Worm (Caenorhabditis elegans) whole organism, L2 larva: Measurements from ENCODE around the gene ceh-27.

Experiments used
- C34F6.9 ChIP-seq: fragments of 150-350 bp; optimal IDR thresholded peaks from 2 replicates; lab custom pipeline; 2014; ENCODE audit warnings: missing biosample characterization, missing genetic modification characterization
- Y55F3AM.14 ChIP-seq: fragments of 200-800 bp; sonication (Bioruptor generic); optimal IDR thresholded peaks from 2 replicates; lab custom pipeline; 2018; ENCODE audit warnings: mild to moderate bottlenecking, missing genetic modification characterization, missing compliant biosample characterization
- alr-1 ChIP-seq: fragments of 150-350 bp; optimal IDR thresholded peaks from 2 replicates; lab custom pipeline; 2014; ENCODE audit warnings: missing biosample characterization, missing genetic modification characterization
- ama-1 ChIP-seq: fragments of 150-350 bp; optimal IDR thresholded peaks from 2 replicates; lab custom pipeline; 2018; ENCODE audit warnings: inconsistent platforms
- blmp-1 ChIP-seq: sonication (generic microtip); optimal IDR thresholded peaks from 2 replicates; lab custom pipeline; 2017; ENCODE audit warnings: missing genetic modification characterization, mild to moderate bottlenecking, missing compliant biosample characterization, antibody characterized with exemption, moderate library complexity; ENCODE audit not compliant: insufficient read depth
- ceh-16 ChIP-seq: fragments of 150-350 bp; optimal IDR thresholded peaks from 2 replicates; lab custom pipeline; 2014; ENCODE audit warnings: missing biosample characterization, missing genetic modification characterization
- ceh-82 ChIP-seq: fragments of 150-350 bp; optimal IDR thresholded peaks from 2 replicates; lab custom pipeline; 2014; ENCODE audit warnings: missing biosample characterization, missing genetic modification characterization
- crh-2 ChIP-seq: sonication (generic microtip); optimal IDR thresholded peaks from 2 replicates; lab custom pipeline; 2017; ENCODE audit warnings: missing biosample characterization, missing genetic modification characterization
- dmd-4 ChIP-seq: sonication (generic microtip); optimal IDR thresholded peaks from 2 replicates; lab custom pipeline; 2017; ENCODE audit warnings: missing biosample characterization, missing genetic modification characterization
- egl-27 ChIP-seq: sonication (generic microtip); optimal IDR thresholded peaks from 3 replicates; lab custom pipeline; 2017; ENCODE audit warnings: missing biosample characterization, missing genetic modification reagents, missing genetic modification characterization
- elt-1 ChIP-seq: fragments of 150-350 bp; optimal IDR thresholded peaks from 2 replicates; lab custom pipeline; 2014; ENCODE audit warnings: missing biosample characterization, missing genetic modification characterization
- fos-1 ChIP-seq: fragments of 150-350 bp; optimal IDR thresholded peaks from 2 replicates; lab custom pipeline; 2014; ENCODE audit warnings: missing biosample characterization, missing genetic modification characterization
- gmeb-1 ChIP-seq: fragments of 150-350 bp; optimal IDR thresholded peaks from 2 replicates; lab custom pipeline; 2014; ENCODE audit warnings: missing biosample characterization, missing genetic modification characterization
- lin-13 ChIP-seq: fragments of 150-350 bp; optimal IDR thresholded peaks from 2 replicates; lab custom pipeline; 2014; ENCODE audit warnings: missing biosample characterization, missing genetic modification reagents, missing genetic modification characterization
- lsy-2 ChIP-seq, 2 experiments: fragments of 150-350 bp in 1 of 2; sonication (generic microtip) in 1 of 2; optimal IDR thresholded peaks; 2 replicates each; lab custom pipeline; 2014 to 2017; ENCODE audit warnings: missing biosample characterization in 2 of 2, missing genetic modification characterization in 2 of 2
- mab-5 ChIP-seq: fragments of 150-350 bp; optimal IDR thresholded peaks from 2 replicates; lab custom pipeline; 2014; ENCODE audit warnings: missing biosample characterization, missing genetic modification characterization
- mbf-1 ChIP-seq: sonication (generic microtip); optimal IDR thresholded peaks from 2 replicates; lab custom pipeline; 2017; ENCODE audit warnings: missing biosample characterization, missing genetic modification characterization
- nhr-10 ChIP-seq: sonication (generic microtip); optimal IDR thresholded peaks from 2 replicates; lab custom pipeline; 2017; ENCODE audit warnings: missing biosample characterization, missing genetic modification characterization
- nhr-11 ChIP-seq: fragments of 150-350 bp; optimal IDR thresholded peaks from 2 replicates; lab custom pipeline; 2014; ENCODE audit warnings: missing biosample characterization, missing genetic modification characterization
- nhr-129 ChIP-seq: fragments of 150-350 bp; optimal IDR thresholded peaks from 2 replicates; lab custom pipeline; 2014; ENCODE audit warnings: missing biosample characterization, missing genetic modification characterization
- nhr-21 ChIP-seq: fragments of 150-350 bp; optimal IDR thresholded peaks from 2 replicates; lab custom pipeline; 2014; ENCODE audit warnings: missing biosample characterization, missing genetic modification characterization
- nhr-23 ChIP-seq: fragments of 150-350 bp; optimal IDR thresholded peaks from 2 replicates; lab custom pipeline; 2014; ENCODE audit warnings: missing biosample characterization, missing genetic modification reagents, missing genetic modification characterization
- nhr-25 ChIP-seq: fragments of 150-350 bp; sonication (generic microtip); optimal IDR thresholded peaks from 3 replicates; lab custom pipeline; 2014; ENCODE audit warnings: missing biosample characterization, missing genetic modification characterization
- nhr-77 ChIP-seq: fragments of 150-350 bp; optimal IDR thresholded peaks from 2 replicates; lab custom pipeline; 2014; ENCODE audit warnings: missing biosample characterization, missing genetic modification characterization
- sem-4 ChIP-seq: fragments of 150-350 bp; optimal IDR thresholded peaks from 2 replicates; lab custom pipeline; 2014; ENCODE audit warnings: missing biosample characterization, missing genetic modification reagents, missing genetic modification characterization
- skn-1 ChIP-seq: sonication (generic microtip); optimal IDR thresholded peaks from 2 replicates; lab custom pipeline; 2017; ENCODE audit warnings: missing biosample characterization, missing genetic modification characterization
- sma-3 ChIP-seq: sonication (generic microtip); optimal IDR thresholded peaks from 2 replicates; lab custom pipeline; 2016; ENCODE audit warnings: missing genetic modification reagents, missing genetic modification characterization, missing compliant biosample characterization
- sma-9 ChIP-seq, 2 experiments: fragments of 150-350 bp in 1 of 2; sonication (generic microtip) in 1 of 2; optimal IDR thresholded peaks; 2 replicates each; lab custom pipeline; 2014 to 2016; ENCODE audit warnings: missing genetic modification characterization in 2 of 2, mild to moderate bottlenecking in 1 of 2, missing biosample characterization in 1 of 2, missing compliant biosample characterization in 1 of 2, missing genetic modification reagents in 1 of 2, moderate library complexity in 1 of 2
- snpc-4 ChIP-seq: fragments of 150-350 bp; optimal IDR thresholded peaks from 2 replicates; lab custom pipeline; 2014; ENCODE audit warnings: missing biosample characterization, missing genetic modification characterization
- unc-39 ChIP-seq: fragments of 150-350 bp; optimal IDR thresholded peaks from 2 replicates; lab custom pipeline; 2014; ENCODE audit warnings: missing biosample characterization, missing genetic modification characterization
- unc-55 ChIP-seq: fragments of 150-350 bp; sonication (generic microtip); optimal IDR thresholded peaks from 3 replicates; lab custom pipeline; 2014; ENCODE audit warnings: missing biosample characterization, missing genetic modification reagents, missing genetic modification characterization
- unc-62 ChIP-seq: fragments of 150-350 bp; optimal IDR thresholded peaks from 2 replicates; lab custom pipeline; 2014; ENCODE audit warnings: missing biosample characterization, missing genetic modification reagents, missing genetic modification characterization
- zag-1 ChIP-seq: fragments of 150-350 bp; optimal IDR thresholded peaks from 2 replicates; lab custom pipeline; 2014; ENCODE audit warnings: missing biosample characterization, missing genetic modification characterization
- ztf-1 ChIP-seq: fragments of 200-800 bp; sonication (Bioruptor generic); conservative IDR thresholded peaks from 2 replicates; pipeline ENCODE4 v1.3.6; 2022; ENCODE audit warnings: missing genetic modification characterization, missing compliant biosample characterization
- ztf-11 ChIP-seq: sonication (generic microtip); optimal IDR thresholded peaks from 2 replicates; lab custom pipeline; 2017; ENCODE audit warnings: missing biosample characterization, missing genetic modification characterization

Gene ceh-27

DNA sequence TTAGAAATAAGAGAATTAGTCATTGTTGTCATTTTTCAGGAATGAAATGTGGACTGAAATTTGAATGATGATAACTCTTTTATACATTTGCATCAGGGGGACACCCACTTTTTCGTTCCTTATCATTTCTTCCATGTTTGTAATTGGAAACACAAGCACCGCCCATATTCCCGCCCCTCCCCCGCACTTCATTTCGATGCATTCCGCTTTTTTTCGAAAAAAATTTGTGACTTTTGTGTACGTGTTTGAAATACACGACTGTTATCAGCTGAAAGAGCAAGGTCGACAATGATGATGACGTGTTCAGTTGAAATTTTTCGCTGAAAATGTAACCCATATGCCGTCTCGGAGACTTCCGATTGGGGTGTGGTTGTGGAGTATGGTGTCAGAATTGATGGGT, 14.2 kb downstream of the ceh-27 start, which contains the start of gene zip-10 (continued):
- no peak for TF ChIP-seq nhr-10 (tag; lab: Kevin White, UChicago)

DNA sequence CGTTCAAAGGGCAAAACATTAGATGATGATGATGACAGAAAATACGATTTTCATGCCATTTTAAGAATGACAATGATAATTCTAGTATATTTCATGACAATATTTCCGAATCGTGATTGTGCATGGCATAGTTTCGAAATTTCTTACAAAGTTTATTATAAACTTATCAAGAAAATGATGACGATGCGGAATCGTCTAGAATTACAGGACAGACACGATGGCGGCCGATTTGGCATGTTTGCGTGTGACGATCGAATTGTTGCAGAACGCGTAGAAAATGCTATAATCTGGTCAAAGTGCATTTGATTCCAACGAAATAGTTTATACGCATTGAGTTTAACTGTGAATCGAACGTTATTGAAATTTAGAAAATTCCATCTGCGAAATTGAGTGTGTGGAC, 15.6 kb downstream of the ceh-27 start:
- no peak for TF ChIP-seq snpc-4 (tag; lab: Kevin White, UChicago)
- no peak for TF ChIP-seq lsy-2 (tag; optimal IDR thresholded peaks at IDR 0.05; lab: Kevin White, UChicago)
- TF ChIP-seq elt-1 (tag; lab: Kevin White, UChicago): no peak
- TF ChIP-seq mab-5 (tag; lab: Kevin White, UChicago): no peak
- TF ChIP-seq lin-13 (GFP tag; lab: Kevin White, UChicago): no peak
- TF ChIP-seq mbf-1: no peak
- TF ChIP-seq nhr-77: no peak
- no peak for TF ChIP-seq ztf-1
- TF ChIP-seq egl-27: no peak
- TF ChIP-seq gmeb-1 (tag; lab: Kevin White, UChicago): no peak
- no peak for TF ChIP-seq zag-1 (tag; lab: Kevin White, UChicago)
- no peak for TF ChIP-seq Y55F3AM.14 (GFP tag; lab: Kevin White, UChicago)
- peak; percentile 43 for TF ChIP-seq crh-2 (tag; lab: Kevin White, UChicago)
- TF ChIP-seq ceh-82 (tag; lab: Kevin White, UChicago): no peak
- no peak for TF ChIP-seq alr-1 (tag; lab: Kevin White, UChicago)
- no peak for TF ChIP-seq blmp-1
- TF ChIP-seq unc-55 (GFP tag; lab: Kevin White, UChicago): no peak
- no peak for TF ChIP-seq unc-62 (GFP tag; lab: Kevin White, UChicago)
- no peak for TF ChIP-seq nhr-11 (tag; lab: Kevin White, UChicago)
- peak; percentile 55 for TF ChIP-seq sma-3 (GFP tag; lab: Kevin White, UChicago)
- TF ChIP-seq fos-1 (tag; lab: Kevin White, UChicago): no peak
- peak; percentile 89 for TF ChIP-seq sma-9 (GFP tag; optimal IDR thresholded peaks at IDR 0.05; lab: Kevin White, UChicago)
- no peak for TF ChIP-seq sma-9 (tag; optimal IDR thresholded peaks at IDR 0.05; lab: Kevin White, UChicago)
- TF ChIP-seq dmd-4 (tag; lab: Kevin White, UChicago): no peak

DNA sequence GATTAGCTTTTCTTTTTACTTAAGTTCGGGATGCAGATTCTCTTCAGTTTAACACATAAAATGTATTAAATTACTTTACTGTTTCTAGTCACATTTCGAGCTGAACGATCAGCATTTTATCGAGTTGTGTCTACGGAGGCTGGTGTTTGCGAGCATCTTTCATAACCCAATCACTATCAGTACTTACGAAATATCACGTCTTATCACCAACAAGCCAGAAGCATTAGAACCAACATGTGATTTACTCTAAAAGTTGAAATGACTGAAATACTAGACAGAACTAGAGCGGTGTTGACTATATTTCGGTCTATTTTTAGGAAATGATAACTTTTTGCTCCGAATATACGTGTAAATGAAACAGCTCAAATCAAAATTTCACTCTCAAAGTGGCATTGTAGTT, 16.5 kb downstream of the ceh-27 start:
- TF ChIP-seq sma-3 (GFP tag; lab: Kevin White, UChicago) (peak; percentile 27), Y55F3AM.14 (GFP tag; lab: Kevin White, UChicago) (no peak), skn-1 (tag; lab: Kevin White, UChicago) (peak; percentile 14), fos-1 (tag; lab: Kevin White, UChicago) (peak; percentile 51), crh-2 (tag; lab: Kevin White, UChicago) (peak; percentile 56), nhr-77 (no peak), sma-9 (GFP tag; optimal IDR thresholded peaks at IDR 0.05; lab: Kevin White, UChicago) (peak; percentile 84), sma-9 (tag; optimal IDR thresholded peaks at IDR 0.05; lab: Kevin White, UChicago) (no peak), mbf-1 (no peak)

DNA sequence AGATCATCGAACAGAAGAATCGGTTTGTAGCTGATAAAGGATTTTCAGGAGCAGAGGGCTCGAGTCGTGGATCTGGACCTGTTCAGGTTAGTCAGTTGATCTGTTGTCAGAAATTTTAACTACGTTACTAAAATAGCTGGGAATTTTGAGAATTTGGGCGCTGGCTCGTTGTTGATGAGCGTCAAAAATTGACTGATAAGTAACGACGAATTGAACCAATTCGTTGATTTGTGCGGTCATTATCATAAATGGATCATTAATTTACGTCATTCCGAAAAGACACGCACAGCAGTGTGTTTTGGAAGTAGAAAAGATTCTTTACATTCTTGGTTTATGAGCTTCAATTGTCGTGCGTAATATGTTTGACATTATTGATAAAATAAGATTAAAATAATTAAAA, 17.1 kb downstream of the ceh-27 start:
- TF ChIP-seq sma-9 (GFP tag; optimal IDR thresholded peaks at IDR 0.05; lab: Kevin White, UChicago) (peak; percentile 43), sma-9 (tag; optimal IDR thresholded peaks at IDR 0.05; lab: Kevin White, UChicago) (no peak), nhr-25 (tag; lab: Kevin White, UChicago) (no peak), mbf-1 (no peak), fos-1 (tag; lab: Kevin White, UChicago) (peak; percentile 19), ceh-16 (tag; lab: Kevin White, UChicago) (no peak)

DNA sequence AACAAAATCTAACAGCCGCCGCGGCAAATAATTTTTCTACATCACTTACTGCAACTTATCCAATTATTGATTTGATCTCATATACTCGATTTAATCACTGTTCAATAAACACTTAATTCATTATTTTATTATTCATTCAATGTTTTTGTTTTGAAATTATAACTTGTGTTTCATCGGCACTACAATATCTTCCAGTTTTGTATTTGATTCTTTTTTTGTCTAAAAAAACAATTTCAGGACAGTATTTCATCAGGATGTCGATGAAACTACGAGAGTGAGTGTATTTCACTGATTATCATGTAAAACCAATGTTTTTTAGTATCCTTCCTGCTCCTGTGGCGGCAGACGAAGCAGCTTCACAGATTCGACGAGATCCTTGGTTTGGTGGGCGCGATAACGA, 19.7 kb downstream of the ceh-27 start, which contains the start of gene skp-1:
skp-1 (plus strand) TSS at position 238 of the 400 bp plus-strand sequence.
- TF ChIP-seq sem-4 (tag; lab: Kevin White, UChicago) (no peak), C34F6.9 (tag; lab: Kevin White, UChicago) (no peak), sma-3 (GFP tag; lab: Kevin White, UChicago) (no peak), skn-1 (tag; lab: Kevin White, UChicago) (no peak), ztf-11 (tag; lab: Kevin White, UChicago) (no peak), unc-62 (GFP tag; lab: Kevin White, UChicago) (no peak), dmd-4 (tag; lab: Kevin White, UChicago) (no peak), nhr-23 (tag; lab: Kevin White, UChicago) (no peak), nhr-25 (tag; lab: Kevin White, UChicago) (no peak), unc-39 (no peak), nhr-21 (tag; lab: Kevin White, UChicago) (no peak), nhr-129 (tag; lab: Kevin White, UChicago) (no peak), ama-1 (lab: Kevin White, UChicago) (no peak), mab-5 (tag; lab: Kevin White, UChicago) (no peak), lin-13 (GFP tag; lab: Kevin White, UChicago) (no peak), unc-55 (GFP tag; lab: Kevin White, UChicago) (no peak), fos-1 (tag; lab: Kevin White, UChicago) (no peak)
